Worm (Caenorhabditis elegans) whole organism, late embryonic: ENCODE measurements around the gene dhhc-14.

Source experiments
- C08G9.2 ChIP-seq: sonication (generic microtip); optimal IDR thresholded peaks from 2 replicates; lab custom pipeline; 2016; ENCODE audit warnings: mild to moderate bottlenecking, missing genetic modification characterization, moderate library complexity, missing compliant biosample characterization
- C38D4.7 ChIP-seq: fragments of 200-800 bp; sonication (Bioruptor generic); optimal IDR thresholded peaks from 2 replicates; lab custom pipeline; 2018; ENCODE audit warnings: mild to moderate bottlenecking, missing genetic modification characterization, moderate library complexity, missing compliant biosample characterization
- F13H6.1 ChIP-seq: sonication (generic microtip); optimal IDR thresholded peaks from 2 replicates; lab custom pipeline; 2016; ENCODE audit warnings: missing genetic modification characterization, missing compliant biosample characterization
- K02D7.2 ChIP-seq: sonication (generic microtip); optimal IDR thresholded peaks from 2 replicates; lab custom pipeline; 2017; ENCODE audit warnings: mild to moderate bottlenecking, missing genetic modification characterization, missing compliant biosample characterization
- K09A11.1 ChIP-seq: sonication (generic microtip); optimal IDR thresholded peaks from 2 replicates; lab custom pipeline; 2017; ENCODE audit warnings: antibody characterized with exemption, mild to moderate bottlenecking, missing genetic modification characterization, missing compliant biosample characterization; ENCODE audit not compliant: insufficient read depth
- T23F11.4 ChIP-seq: fragments of 200-800 bp; sonication (Bioruptor generic); optimal IDR thresholded peaks from 2 replicates; lab custom pipeline; 2018; ENCODE audit warnings: mild to moderate bottlenecking, missing genetic modification characterization, missing compliant biosample characterization
- Y22D7AL.16 ChIP-seq: sonication (generic microtip); optimal IDR thresholded peaks from 2 replicates; lab custom pipeline; 2016; ENCODE audit warnings: missing genetic modification characterization, missing compliant biosample characterization
- ama-1 ChIP-seq: fragments of 150-350 bp; optimal IDR thresholded peaks from 2 replicates; lab custom pipeline; 2014
- ceh-14 ChIP-seq: sonication (generic microtip); optimal IDR thresholded peaks from 2 replicates; lab custom pipeline; 2016; ENCODE audit warnings: missing genotype, missing genetic modification characterization, missing compliant biosample characterization
- ceh-19 ChIP-seq: fragments of 200-800 bp; sonication (Bioruptor generic); optimal IDR thresholded peaks from 2 replicates; lab custom pipeline; 2018; ENCODE audit warnings: mild to moderate bottlenecking, missing genetic modification characterization, missing compliant biosample characterization
- ceh-2 ChIP-seq: sonication (generic microtip); optimal IDR thresholded peaks from 2 replicates; lab custom pipeline; 2016; ENCODE audit warnings: missing genotype, missing genetic modification characterization, missing compliant biosample characterization
- ceh-22 ChIP-seq: sonication (generic microtip); optimal IDR thresholded peaks from 2 replicates; lab custom pipeline; 2017; ENCODE audit warnings: missing biosample characterization, missing genetic modification characterization
- ceh-24 ChIP-seq: sonication (generic microtip); optimal IDR thresholded peaks from 2 replicates; lab custom pipeline; 2016; ENCODE audit warnings: mild to moderate bottlenecking, missing genetic modification characterization, missing compliant biosample characterization
- ceh-30 ChIP-seq: fragments of 150-350 bp; optimal IDR thresholded peaks from 2 replicates; lab custom pipeline; 2014; ENCODE audit warnings: missing biosample characterization, missing genetic modification characterization
- ceh-31 ChIP-seq: sonication (generic microtip); optimal IDR thresholded peaks from 2 replicates; lab custom pipeline; 2016; ENCODE audit warnings: missing genetic modification characterization, missing compliant biosample characterization
- ceh-34 ChIP-seq: sonication (generic microtip); optimal IDR thresholded peaks from 2 replicates; lab custom pipeline; 2016; ENCODE audit warnings: mild to moderate bottlenecking, missing genetic modification characterization, missing compliant biosample characterization
- ceh-45 ChIP-seq: fragments of 200-800 bp; sonication (Bioruptor generic); IDR thresholded peaks from 2 replicates; pipeline ENCODE4 v1.3.6; 2022; ENCODE audit warnings: missing genetic modification reagents, missing genetic modification characterization, missing compliant biosample characterization
- ceh-48 ChIP-seq: sonication (generic microtip); optimal IDR thresholded peaks from 2 replicates; lab custom pipeline; 2016; ENCODE audit warnings: missing genetic modification characterization, inconsistent platforms, missing compliant biosample characterization
- ceh-9 ChIP-seq: sonication (generic microtip); optimal IDR thresholded peaks from 2 replicates; lab custom pipeline; 2016; ENCODE audit warnings: mild to moderate bottlenecking, missing genetic modification characterization, inconsistent platforms, missing compliant biosample characterization
- che-1 ChIP-seq: sonication (generic microtip); optimal IDR thresholded peaks from 2 replicates; lab custom pipeline; 2016; ENCODE audit warnings: mild to moderate bottlenecking, missing genetic modification characterization, missing compliant biosample characterization
- dmd-4 ChIP-seq: sonication (generic microtip); optimal IDR thresholded peaks from 2 replicates; lab custom pipeline; 2016; ENCODE audit warnings: borderline replicate concordance, missing genetic modification characterization, missing compliant biosample characterization
- ets-4 ChIP-seq: sonication (generic microtip); optimal IDR thresholded peaks from 2 replicates; lab custom pipeline; 2016; ENCODE audit warnings: missing genetic modification characterization, missing compliant biosample characterization
- eyg-1 ChIP-seq: sonication (generic microtip); optimal IDR thresholded peaks from 2 replicates; lab custom pipeline; 2016; ENCODE audit warnings: missing genotype, missing genetic modification characterization, missing compliant biosample characterization
- fax-1 ChIP-seq: sonication (generic microtip); optimal IDR thresholded peaks from 2 replicates; lab custom pipeline; 2016; ENCODE audit warnings: missing genotype, missing genetic modification characterization, missing compliant biosample characterization
- fkh-10 ChIP-seq: fragments of 150-350 bp; optimal IDR thresholded peaks from 2 replicates; lab custom pipeline; 2014; ENCODE audit warnings: missing biosample characterization, missing genetic modification reagents, missing genetic modification characterization
- fkh-6 ChIP-seq: sonication (generic microtip); optimal IDR thresholded peaks from 2 replicates; lab custom pipeline; 2016; ENCODE audit warnings: missing genetic modification characterization, missing compliant biosample characterization
- gmeb-2 ChIP-seq: sonication (generic microtip); optimal IDR thresholded peaks from 2 replicates; lab custom pipeline; 2016; ENCODE audit warnings: missing genetic modification characterization, inconsistent platforms, missing compliant biosample characterization
- hlh-13 ChIP-seq: fragments of 200-800 bp; sonication (Bioruptor generic); optimal IDR thresholded peaks from 2 replicates; lab custom pipeline; 2018; ENCODE audit warnings: mild to moderate bottlenecking, missing genetic modification characterization, missing compliant biosample characterization
- hlh-15 ChIP-seq: sonication (generic microtip); optimal IDR thresholded peaks from 2 replicates; lab custom pipeline; 2016; ENCODE audit warnings: missing genetic modification characterization, missing compliant biosample characterization
- hlh-30 ChIP-seq: sonication (generic microtip); optimal IDR thresholded peaks from 2 replicates; lab custom pipeline; 2017; ENCODE audit warnings: antibody characterized with exemption, missing genetic modification characterization, missing compliant biosample characterization; ENCODE audit not compliant: insufficient read depth
- hlh-8 ChIP-seq: sonication (generic microtip); optimal IDR thresholded peaks from 2 replicates; lab custom pipeline; 2016; ENCODE audit warnings: missing genotype, missing genetic modification characterization, missing compliant biosample characterization
- lim-6 ChIP-seq: sonication (generic microtip); optimal IDR thresholded peaks from 2 replicates; lab custom pipeline; 2016; ENCODE audit warnings: missing genetic modification characterization, missing compliant biosample characterization
- lin-11 ChIP-seq: fragments of 200-800 bp; sonication (Bioruptor generic); optimal IDR thresholded peaks from 2 replicates; lab custom pipeline; 2018; ENCODE audit warnings: mild to moderate bottlenecking, missing genetic modification characterization, missing compliant biosample characterization
- madf-2 ChIP-seq: sonication (generic microtip); optimal IDR thresholded peaks from 2 replicates; lab custom pipeline; 2017; ENCODE audit warnings: missing genetic modification characterization, missing compliant biosample characterization
- mec-3 ChIP-seq: sonication (generic microtip); optimal IDR thresholded peaks from 2 replicates; lab custom pipeline; 2016; ENCODE audit warnings: borderline replicate concordance, missing genetic modification characterization, missing compliant biosample characterization
- nfya-1 ChIP-seq: sonication (generic microtip); optimal IDR thresholded peaks from 2 replicates; lab custom pipeline; 2017; ENCODE audit warnings: missing genetic modification characterization, mild to moderate bottlenecking, missing compliant biosample characterization, antibody characterized with exemption, moderate library complexity
- nhr-11 ChIP-seq: fragments of 150-350 bp; optimal IDR thresholded peaks from 2 replicates; lab custom pipeline; 2014; ENCODE audit warnings: missing biosample characterization, missing genetic modification characterization
- npax-4 ChIP-seq: sonication (generic microtip); optimal IDR thresholded peaks from 2 replicates; lab custom pipeline; 2016; ENCODE audit warnings: missing genetic modification characterization, missing compliant biosample characterization
- odd-2 ChIP-seq: sonication (generic microtip); optimal IDR thresholded peaks from 2 replicates; lab custom pipeline; 2017; ENCODE audit warnings: antibody characterized with exemption, mild to moderate bottlenecking, missing genetic modification characterization, missing compliant biosample characterization
- pag-3 ChIP-seq: sonication (generic microtip); optimal IDR thresholded peaks from 2 replicates; lab custom pipeline; 2016; ENCODE audit warnings: missing compliant biosample characterization, missing genetic modification characterization, borderline replicate concordance
- pat-9 ChIP-seq: fragments of 200-800 bp; sonication (Bioruptor generic); optimal IDR thresholded peaks from 2 replicates; lab custom pipeline; 2018; ENCODE audit warnings: mild to moderate bottlenecking, missing genetic modification characterization, moderate library complexity, missing compliant biosample characterization
- pqm-1 ChIP-seq: sonication (generic microtip); optimal IDR thresholded peaks from 2 replicates; lab custom pipeline; 2016; ENCODE audit warnings: missing genetic modification characterization, missing compliant biosample characterization
- pros-1 ChIP-seq: fragments of 150-350 bp; optimal IDR thresholded peaks from 2 replicates; lab custom pipeline; 2014; ENCODE audit warnings: missing biosample characterization, missing genetic modification reagents, missing genetic modification characterization
- rnt-1 ChIP-seq: sonication (generic microtip); optimal IDR thresholded peaks from 2 replicates; lab custom pipeline; 2016; ENCODE audit warnings: missing genetic modification characterization, missing compliant biosample characterization
- sox-4 ChIP-seq: sonication (generic microtip); optimal IDR thresholded peaks from 2 replicates; lab custom pipeline; 2017; ENCODE audit warnings: mild to moderate bottlenecking, missing genetic modification characterization, inconsistent platforms, missing compliant biosample characterization
- syd-9 ChIP-seq: sonication (generic microtip); optimal IDR thresholded peaks from 2 replicates; lab custom pipeline; 2016; ENCODE audit warnings: mild to moderate bottlenecking, missing genetic modification characterization, moderate library complexity, missing compliant biosample characterization
- tbx-7 ChIP-seq: sonication (generic microtip); optimal IDR thresholded peaks from 2 replicates; lab custom pipeline; 2016; ENCODE audit warnings: missing genotype, missing genetic modification characterization, missing compliant biosample characterization
- unc-3 ChIP-seq, 2 experiments: fragments of 200-800 bp in 1 of 2; sonication (Bioruptor generic) in 1 of 2; sonication (generic microtip) in 1 of 2; conservative IDR thresholded peaks in 1 of 2; optimal IDR thresholded peaks in 1 of 2; 2 replicates each; pipeline versions ENCODE4 v1.3.6 to Lab custom; 2016 to 2022; ENCODE audit warnings: missing compliant biosample characterization in 2 of 2, missing genetic modification characterization in 2 of 2, missing genetic modification reagents in 1 of 2
- unc-42 ChIP-seq: sonication (generic microtip); optimal IDR thresholded peaks from 2 replicates; lab custom pipeline; 2016; ENCODE audit warnings: missing genotype, missing genetic modification characterization, missing compliant biosample characterization
- unc-55 ChIP-seq: sonication (generic microtip); optimal IDR thresholded peaks from 2 replicates; lab custom pipeline; 2017; ENCODE audit warnings: missing biosample characterization, missing genetic modification reagents, missing genetic modification characterization
- unc-86 ChIP-seq: sonication (generic microtip); optimal IDR thresholded peaks from 2 replicates; lab custom pipeline; 2016; ENCODE audit warnings: missing genetic modification characterization, missing compliant biosample characterization
- zip-5 ChIP-seq: sonication (generic microtip); optimal IDR thresholded peaks from 2 replicates; lab custom pipeline; 2016; ENCODE audit warnings: missing genetic modification characterization, missing compliant biosample characterization

The dhhc-14 gene

DNA sequence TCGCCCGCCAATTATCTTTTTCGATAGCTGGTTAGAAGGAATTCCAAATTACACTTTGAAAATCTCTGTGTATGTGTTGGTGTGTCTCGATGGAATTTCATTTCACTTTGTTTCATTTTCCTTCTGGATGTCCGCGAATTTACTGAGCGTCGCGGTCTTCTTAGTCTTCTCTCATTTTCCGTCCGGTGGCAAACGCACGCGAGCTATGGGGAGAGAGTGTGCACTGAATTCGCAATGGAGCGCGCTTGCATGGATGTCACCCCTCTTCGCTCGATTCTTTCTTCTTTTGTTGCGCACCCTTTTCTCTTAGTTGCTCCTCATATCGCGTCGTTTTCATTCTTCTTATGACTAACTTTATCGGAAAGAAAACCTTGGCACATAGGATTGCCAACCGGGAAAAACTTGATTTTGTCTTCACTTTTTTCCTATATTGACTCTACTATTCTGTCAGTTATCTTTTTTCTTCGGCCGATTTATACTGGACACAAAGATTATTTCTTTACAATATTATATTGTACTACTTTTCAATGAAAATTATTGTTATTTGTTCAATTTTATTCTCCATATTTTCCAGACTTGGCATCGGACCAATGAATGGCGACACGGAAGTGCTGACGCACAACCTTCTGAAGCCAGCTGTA is at the start of gene dhhc-14:
Gene dhhc-14 (plus strand): TSS at position 591 of the 641 bp plus-strand sequence.
- TF ChIP-seq ets-4 (tag; lab: Kevin White, UChicago) = no peak
- no peak for TF ChIP-seq pat-9 (tag; lab: Kevin White, UChicago)
- peak; percentile 31 for TF ChIP-seq unc-55 (GFP tag; lab: Kevin White, UChicago)
- no peak for TF ChIP-seq lin-11
- TF ChIP-seq ama-1 (lab: Kevin White, UChicago) = no peak
- no peak for TF ChIP-seq nhr-11
- TF ChIP-seq ceh-2 (tag; lab: Kevin White, UChicago) = peak; percentile 47
- TF ChIP-seq hlh-15 (tag; lab: Kevin White, UChicago) = no peak
- no peak for TF ChIP-seq mec-3 (tag; lab: Kevin White, UChicago)
- TF ChIP-seq ceh-9 (tag; lab: Kevin White, UChicago) = no peak
- TF ChIP-seq pros-1 (tag; lab: Kevin White, UChicago) = no peak
- TF ChIP-seq C08G9.2 (tag; lab: Kevin White, UChicago) = peak; percentile 1
- TF ChIP-seq unc-3 (GFP tag; conservative IDR thresholded peaks at IDR 0.05; lab: Robert Waterston, UW) = no peak
- TF ChIP-seq unc-3 (tag; optimal IDR thresholded peaks at IDR 0.05; lab: Kevin White, UChicago) = no peak
- TF ChIP-seq ceh-22 (tag; lab: Kevin White, UChicago) = no peak
- no peak for TF ChIP-seq K09A11.1
- TF ChIP-seq ceh-31 (tag; lab: Kevin White, UChicago) = peak; percentile 77
- TF ChIP-seq ceh-19 (GFP tag; lab: Kevin White, UChicago) = no peak
- no peak for TF ChIP-seq pqm-1 (tag; lab: Kevin White, UChicago)
- TF ChIP-seq npax-4 (tag; lab: Kevin White, UChicago) = no peak
- TF ChIP-seq C38D4.7 (GFP tag; lab: Kevin White, UChicago) = no peak
- TF ChIP-seq dmd-4 (tag; lab: Kevin White, UChicago) = no peak
- no peak for TF ChIP-seq ceh-45
- TF ChIP-seq che-1 = no peak
- TF ChIP-seq syd-9 = peak; percentile 17
- TF ChIP-seq hlh-30 (tag; lab: Kevin White, UChicago) = peak; percentile 64
- no peak for TF ChIP-seq fax-1 (tag; lab: Kevin White, UChicago)
- no peak for TF ChIP-seq F13H6.1
- TF ChIP-seq ceh-30 (tag; lab: Kevin White, UChicago) = no peak
- TF ChIP-seq ceh-34 (tag; lab: Kevin White, UChicago) = peak; percentile 41
- no peak for TF ChIP-seq fkh-10 (GFP tag; lab: Kevin White, UChicago)
- TF ChIP-seq unc-86 = no peak
- TF ChIP-seq sox-4 (tag; lab: Kevin White, UChicago) = no peak
- no peak for TF ChIP-seq fkh-6
- no peak for TF ChIP-seq ceh-24 (tag; lab: Kevin White, UChicago)
- TF ChIP-seq lim-6 = no peak
- no peak for TF ChIP-seq pag-3 (tag; lab: Kevin White, UChicago)
- TF ChIP-seq gmeb-2 (tag; lab: Kevin White, UChicago) = no peak
- peak; percentile 10 for TF ChIP-seq tbx-7 (tag; lab: Kevin White, UChicago)
- no peak for TF ChIP-seq T23F11.4 (GFP tag; lab: Kevin White, UChicago)
- TF ChIP-seq K02D7.2 = no peak
- no peak for TF ChIP-seq eyg-1 (tag; lab: Kevin White, UChicago)
- no peak for TF ChIP-seq odd-2 (tag; lab: Kevin White, UChicago)
- peak; percentile 26 for TF ChIP-seq rnt-1
- no peak for TF ChIP-seq zip-5
- TF ChIP-seq ceh-48 (tag; lab: Kevin White, UChicago) = no peak
- TF ChIP-seq hlh-13 (GFP tag; lab: Kevin White, UChicago) = no peak
- peak; percentile 16 for TF ChIP-seq madf-2 (tag; lab: Kevin White, UChicago)
- no peak for TF ChIP-seq Y22D7AL.16
- peak; percentile 70 for TF ChIP-seq nfya-1 (tag; lab: Kevin White, UChicago)
- TF ChIP-seq unc-42 (tag; lab: Kevin White, UChicago) = peak; percentile 74
- TF ChIP-seq ceh-14 = no peak
- TF ChIP-seq hlh-8 (tag; lab: Kevin White, UChicago) = no peak
